Worm (Caenorhabditis elegans): ENCODE measurements around the gene C32D5.7.

- no peak for TF ChIP-seq lin-29 (GFP tag; IDR thresholded peaks at IDR 0.05)
- no peak for TF ChIP-seq zip-2 (tag; optimal IDR thresholded peaks at IDR 0.05)
- TF ChIP-seq unc-39 (tag; optimal IDR thresholded peaks at IDR 0.05), result no peak
- no peak for TF ChIP-seq unc-62 (GFP tag; optimal IDR thresholded peaks at IDR 0.05 in 1 of 2)
- no peak for TF ChIP-seq unc-62 (tag; optimal IDR thresholded peaks at IDR 0.05)
- TF ChIP-seq nhr-77 (tag; optimal IDR thresholded peaks at IDR 0.05), result no peak
- TF ChIP-seq nhr-76 (tag; optimal IDR thresholded peaks at IDR 0.05), result no peak
- no peak for TF ChIP-seq Y5F2A.4 (GFP tag; optimal IDR thresholded peaks at IDR 0.05)
- no peak for TF ChIP-seq F49E8.2 (tag; optimal IDR thresholded peaks at IDR 0.05; ENCODE audit: borderline replicate concordance)
- peak; percentile 57 for TF ChIP-seq hlh-30 (tag; optimal IDR thresholded peaks at IDR 0.05; ENCODE audit: insufficient read depth)
- no peak for TF ChIP-seq Y75B8A.6 (GFP tag; IDR thresholded peaks at IDR 0.05)
- TF ChIP-seq ceh-32 (tag; optimal IDR thresholded peaks at IDR 0.05; ENCODE audit: poor library complexity), result no peak
- no peak for TF ChIP-seq nhr-11 (tag; optimal IDR thresholded peaks at IDR 0.05)
- TF ChIP-seq mdt-29 (GFP tag; IDR thresholded peaks at IDR 0.05), result no peak
Observed at ce11 chrII:6379038-6379563, 39.3 kb upstream of the C32D5.7 start.
